Worm (Caenorhabditis elegans): ENCODE measurements around the gene his-62.

ce11 chrIV:7453661-7454159 is 32.6 kb upstream of the his-62 start:
- TF ChIP-seq ztf-4 (tag; optimal IDR thresholded peaks at IDR 0.05) (no peak), nhr-90 (tag; optimal IDR thresholded peaks at IDR 0.05; ENCODE audit: poor library complexity) (no peak), aha-1 (tag; optimal IDR thresholded peaks at IDR 0.05) (no peak), nhr-20 (tag; optimal IDR thresholded peaks at IDR 0.05) (no peak), jun-1 (tag; optimal IDR thresholded peaks at IDR 0.05) (no peak), lin-13 (GFP tag; optimal IDR thresholded peaks at IDR 0.05) (no peak), snpc-4 (tag; optimal IDR thresholded peaks at IDR 0.05) (no peak), efl-1 (optimal IDR thresholded peaks at IDR 0.05) (no peak), efl-1 (GFP tag; optimal IDR thresholded peaks at IDR 0.05 in 1 of 2) (no peak), sup-37 (GFP tag; optimal IDR thresholded peaks at IDR 0.05) (no peak)
